Fruit fly (Drosophila melanogaster) whole organism, wandering third instar larva: ENCODE data around the gene thw.

Experiments
- Abd-B ChIP-seq: fragments of >200 bp; optimal IDR thresholded peaks from 2 replicates; lab custom pipeline; 2017; ENCODE audit warnings: missing biosample characterization, missing genetic modification characterization
- CG32264 ChIP-seq: fragments of 200-800 bp; sonication (Bioruptor generic); optimal IDR thresholded peaks from 2 replicates; lab custom pipeline; 2016; ENCODE audit warnings: missing biosample characterization, missing genetic modification characterization
- Dfd ChIP-seq: fragments of >200 bp; optimal IDR thresholded peaks from 2 replicates; lab custom pipeline; 2017; ENCODE audit warnings: missing biosample characterization, missing genetic modification characterization
- GATAd ChIP-seq: sonication (Bioruptor generic); optimal IDR thresholded peaks from 2 replicates; lab custom pipeline; 2016; ENCODE audit warnings: missing biosample characterization, missing genetic modification characterization
- Hnf4 ChIP-seq: fragments of 200-800 bp; sonication (Bioruptor generic); optimal IDR thresholded peaks from 2 replicates; lab custom pipeline; 2016; ENCODE audit warnings: missing biosample characterization, mild to moderate bottlenecking, missing genetic modification characterization
- Hr78 ChIP-seq: fragments of >200 bp; optimal IDR thresholded peaks from 2 replicates; lab custom pipeline; 2017; ENCODE audit warnings: missing biosample characterization, missing genetic modification characterization
- Hr83 ChIP-seq: fragments of 200-300 bp; sonication (Bioruptor generic); optimal IDR thresholded peaks from 2 replicates; lab custom pipeline; 2016; ENCODE audit warnings: missing biosample characterization, mild to moderate bottlenecking, missing genetic modification characterization, moderate library complexity; ENCODE audit not compliant: poor library complexity, severe bottlenecking
- Myc ChIP-seq: fragments of >200 bp; optimal IDR thresholded peaks from 2 replicates; lab custom pipeline; 2017
- OdsH ChIP-seq: fragments of 200-800 bp; sonication (Bioruptor generic); optimal IDR thresholded peaks from 2 replicates; lab custom pipeline; 2016; ENCODE audit warnings: missing biosample characterization, mild to moderate bottlenecking, missing genetic modification characterization
- dl ChIP-seq, 2 experiments: fragments of 175-275, 200-275 bp in 1 of 2; fragments of 200-275 bp in 1 of 2; sonication (Bioruptor generic); optimal IDR thresholded peaks; lab custom pipeline; 2018; ENCODE audit warnings: mild to moderate bottlenecking in 2 of 2, missing biosample characterization in 2 of 2, missing genetic modification characterization in 2 of 2, moderate library complexity in 2 of 2; ENCODE audit not compliant: partially characterized antibody in 2 of 2, insufficient read depth in 1 of 2
- sage ChIP-seq: fragments of 200-800 bp; sonication (Bioruptor generic); optimal IDR thresholded peaks from 2 replicates; lab custom pipeline; 2016; ENCODE audit warnings: missing biosample characterization, mild to moderate bottlenecking, missing genetic modification characterization
- usp ChIP-seq: fragments of >200 bp; optimal IDR thresholded peaks from 2 replicates; lab custom pipeline; 2017; ENCODE audit warnings: missing biosample characterization, missing genetic modification characterization

dm6 chr3R:7223972-7224464 is at the start of gene thw:
- TF ChIP-seq Myc (lab: Kevin White, UChicago), result no peak
- no peak for TF ChIP-seq sage
- TF ChIP-seq usp (GFP tag; lab: Kevin White, UChicago), result no peak
- no peak for TF ChIP-seq Abd-B (GFP tag; lab: Kevin White, UChicago)
- TF ChIP-seq Dfd (GFP tag; lab: Kevin White, UChicago), result no peak
- TF ChIP-seq Hr78 (GFP tag; lab: Kevin White, UChicago), result no peak
- no peak for TF ChIP-seq GATAd (GFP tag; lab: Kevin White, UChicago)
- no peak for TF ChIP-seq OdsH
- TF ChIP-seq Hr83, result no peak
- TF ChIP-seq Hnf4 (GFP tag; lab: Kevin White, UChicago), result no peak
- no peak for TF ChIP-seq CG32264
- no peak for TF ChIP-seq dl (GFP tag; optimal IDR thresholded peaks at IDR 0.05; lab: Kevin White, UChicago; ENCODE audit: insufficient read depth in 1 of 2, partially characterized antibody in 2 of 2)
